Fruit fly (Drosophila melanogaster) whole organism, wandering third instar larva: ENCODE data around the gene CG4133.

Experiments
- Abd-B ChIP-seq: fragments of >200 bp; optimal IDR thresholded peaks from 2 replicates; lab custom pipeline; 2017; ENCODE audit warnings: missing biosample characterization, missing genetic modification characterization
- CG32264 ChIP-seq: fragments of 200-800 bp; sonication (Bioruptor generic); optimal IDR thresholded peaks from 2 replicates; lab custom pipeline; 2016; ENCODE audit warnings: missing biosample characterization, missing genetic modification characterization
- CG9705 ChIP-seq: fragments of 200-800 bp; sonication (Bioruptor generic); optimal IDR thresholded peaks from 2 replicates; lab custom pipeline; 2018; ENCODE audit warnings: missing biosample characterization, mild to moderate bottlenecking, missing genetic modification characterization
- CrebA ChIP-seq: fragments of 200-800 bp; sonication (Bioruptor generic); optimal IDR thresholded peaks from 2 replicates; lab custom pipeline; 2016; ENCODE audit warnings: missing biosample characterization, mild to moderate bottlenecking, missing genetic modification characterization, borderline replicate concordance
- Dfd ChIP-seq: fragments of >200 bp; optimal IDR thresholded peaks from 2 replicates; lab custom pipeline; 2017; ENCODE audit warnings: missing biosample characterization, missing genetic modification characterization
- Dif ChIP-seq: fragments of 200-275, 200-300 bp; sonication (Bioruptor generic); optimal IDR thresholded peaks from 2 replicates; lab custom pipeline; 2018; ENCODE audit warnings: missing biosample characterization, missing genetic modification characterization; ENCODE audit not compliant: partially characterized antibody
- GATAd ChIP-seq: sonication (Bioruptor generic); optimal IDR thresholded peaks from 2 replicates; lab custom pipeline; 2016; ENCODE audit warnings: missing biosample characterization, missing genetic modification characterization
- HLH106 ChIP-seq: fragments of 200-800 bp; optimal IDR thresholded peaks from 3 replicates; lab custom pipeline; 2019; ENCODE audit warnings: missing biosample characterization, mild to moderate bottlenecking, missing genetic modification characterization, moderate library complexity
- Hnf4 ChIP-seq: fragments of 200-800 bp; sonication (Bioruptor generic); optimal IDR thresholded peaks from 2 replicates; lab custom pipeline; 2016; ENCODE audit warnings: missing biosample characterization, mild to moderate bottlenecking, missing genetic modification characterization
- Hr78 ChIP-seq: fragments of >200 bp; optimal IDR thresholded peaks from 2 replicates; lab custom pipeline; 2017; ENCODE audit warnings: missing biosample characterization, missing genetic modification characterization
- Hr83 ChIP-seq: fragments of 200-300 bp; sonication (Bioruptor generic); optimal IDR thresholded peaks from 2 replicates; lab custom pipeline; 2016; ENCODE audit warnings: missing biosample characterization, mild to moderate bottlenecking, missing genetic modification characterization, moderate library complexity; ENCODE audit not compliant: poor library complexity, severe bottlenecking
- Jra ChIP-seq: sonication (Bioruptor generic); optimal IDR thresholded peaks from 2 replicates; lab custom pipeline; 2016; ENCODE audit warnings: missing biosample characterization, missing genetic modification characterization
- Mio ChIP-seq: sonication (Bioruptor generic); optimal IDR thresholded peaks from 2 replicates; lab custom pipeline; 2016; ENCODE audit warnings: missing biosample characterization, missing genetic modification characterization
- Myc ChIP-seq: fragments of >200 bp; optimal IDR thresholded peaks from 2 replicates; lab custom pipeline; 2017
- N ChIP-seq: fragments of >200 bp; optimal IDR thresholded peaks from 2 replicates; lab custom pipeline; 2018; ENCODE audit warnings: missing biosample characterization, missing external identifiers, missing genetic modification characterization
- OdsH ChIP-seq: fragments of 200-800 bp; sonication (Bioruptor generic); optimal IDR thresholded peaks from 2 replicates; lab custom pipeline; 2016; ENCODE audit warnings: missing biosample characterization, mild to moderate bottlenecking, missing genetic modification characterization
- Rel ChIP-seq, 2 experiments: fragments of 200-800 bp; sonication (Bioruptor generic) in 1 of 2; optimal IDR thresholded peaks; 2 replicates in 1 of 2; 3 replicates in 1 of 2; lab custom pipeline; 2016 to 2019; ENCODE audit warnings: mild to moderate bottlenecking in 2 of 2, missing biosample characterization in 2 of 2, missing genetic modification characterization in 2 of 2, moderate library complexity in 1 of 2
- Sp1 ChIP-seq: fragments of 200-800 bp; sonication (Bioruptor generic); optimal IDR thresholded peaks from 3 replicates; lab custom pipeline; 2019; ENCODE audit warnings: missing biosample characterization, mild to moderate bottlenecking, missing genetic modification characterization, moderate library complexity
- Vsx2 ChIP-seq: fragments of 200-300, 225-300 bp; sonication (Bioruptor generic); optimal IDR thresholded peaks from 2 replicates; lab custom pipeline; 2018; ENCODE audit warnings: missing biosample characterization, missing genetic modification characterization; ENCODE audit not compliant: partially characterized antibody
- br ChIP-seq: fragments of 200-800 bp; sonication (Bioruptor generic); optimal IDR thresholded peaks from 2 replicates; lab custom pipeline; 2016; ENCODE audit warnings: missing biosample characterization, missing genetic modification characterization
- brk ChIP-seq: fragments of 200-800 bp; sonication (Bioruptor generic); optimal IDR thresholded peaks from 2 replicates; lab custom pipeline; 2016; ENCODE audit warnings: missing biosample characterization, mild to moderate bottlenecking, missing genetic modification characterization
- dl ChIP-seq, 2 experiments: fragments of 175-275, 200-275 bp in 1 of 2; fragments of 200-275 bp in 1 of 2; sonication (Bioruptor generic); optimal IDR thresholded peaks; lab custom pipeline; 2018; ENCODE audit warnings: mild to moderate bottlenecking in 2 of 2, missing biosample characterization in 2 of 2, missing genetic modification characterization in 2 of 2, moderate library complexity in 2 of 2; ENCODE audit not compliant: partially characterized antibody in 2 of 2, insufficient read depth in 1 of 2
- dmrt93B ChIP-seq: fragments of 200-800 bp; sonication (Bioruptor generic); optimal IDR thresholded peaks from 2 replicates; lab custom pipeline; 2018; ENCODE audit warnings: missing biosample characterization, mild to moderate bottlenecking, missing genetic modification characterization
- dsf ChIP-seq: sonication (Bioruptor generic); optimal IDR thresholded peaks from 2 replicates; lab custom pipeline; 2016; ENCODE audit warnings: missing biosample characterization, missing genetic modification characterization, borderline replicate concordance
- ey ChIP-seq: fragments of 200-800 bp; sonication (Bioruptor generic); optimal IDR thresholded peaks from 2 replicates; lab custom pipeline; 2016; ENCODE audit warnings: missing biosample characterization, missing genetic modification characterization
- foxo ChIP-seq, 2 experiments: fragments of 200-800 bp; sonication (Bioruptor generic); optimal IDR thresholded peaks; 2 replicates in 1 of 2; 3 replicates in 1 of 2; lab custom pipeline; 2016 to 2017; ENCODE audit warnings: missing biosample characterization in 2 of 2, missing genetic modification characterization in 2 of 2
- fru ChIP-seq: fragments of 200-800 bp; sonication (Bioruptor generic); optimal IDR thresholded peaks from 3 replicates; lab custom pipeline; 2016; ENCODE audit warnings: missing biosample characterization, mild to moderate bottlenecking, missing genetic modification characterization
- h ChIP-seq: fragments of 200-800 bp; sonication (Bioruptor generic); optimal IDR thresholded peaks from 3 replicates; lab custom pipeline; 2016; ENCODE audit warnings: missing biosample characterization, mild to moderate bottlenecking, missing genetic modification characterization
- jim ChIP-seq: fragments of 175-275, 200-325 bp; sonication (Bioruptor generic); optimal IDR thresholded peaks from 2 replicates; lab custom pipeline; 2016; ENCODE audit warnings: missing biosample characterization, mild to moderate bottlenecking, missing genetic modification characterization
- lola ChIP-seq: fragments of >200 bp; optimal IDR thresholded peaks from 2 replicates; lab custom pipeline; 2017; ENCODE audit warnings: missing biosample characterization, missing genetic modification characterization
- pan ChIP-seq: fragments of >200 bp; optimal IDR thresholded peaks from 2 replicates; lab custom pipeline; 2017
- psq ChIP-seq: fragments of 200-800 bp; sonication (Bioruptor generic); optimal IDR thresholded peaks from 3 replicates; lab custom pipeline; 2017; ENCODE audit warnings: missing biosample characterization, mild to moderate bottlenecking, missing genetic modification characterization, moderate library complexity
- rgr ChIP-seq: fragments of 200-800 bp; sonication (Bioruptor generic); optimal IDR thresholded peaks from 3 replicates; lab custom pipeline; 2016; ENCODE audit warnings: missing biosample characterization, mild to moderate bottlenecking, missing genetic modification characterization
- sage ChIP-seq: fragments of 200-800 bp; sonication (Bioruptor generic); optimal IDR thresholded peaks from 2 replicates; lab custom pipeline; 2016; ENCODE audit warnings: missing biosample characterization, mild to moderate bottlenecking, missing genetic modification characterization
- sv ChIP-seq: fragments of 200-800 bp; sonication (Bioruptor generic); optimal IDR thresholded peaks from 3 replicates; lab custom pipeline; 2016; ENCODE audit warnings: missing biosample characterization, missing genetic modification characterization
- tai ChIP-seq: sonication (Bioruptor generic); optimal IDR thresholded peaks from 2 replicates; lab custom pipeline; 2016; ENCODE audit warnings: missing biosample characterization, missing genetic modification characterization
- usp ChIP-seq: fragments of >200 bp; optimal IDR thresholded peaks from 2 replicates; lab custom pipeline; 2017; ENCODE audit warnings: missing biosample characterization, missing genetic modification characterization
- woc ChIP-seq: sonication (Bioruptor generic); optimal IDR thresholded peaks from 2 replicates; lab custom pipeline; 2016; ENCODE audit warnings: missing biosample characterization, mild to moderate bottlenecking, missing genetic modification characterization

CG4133 gene

DNA sequence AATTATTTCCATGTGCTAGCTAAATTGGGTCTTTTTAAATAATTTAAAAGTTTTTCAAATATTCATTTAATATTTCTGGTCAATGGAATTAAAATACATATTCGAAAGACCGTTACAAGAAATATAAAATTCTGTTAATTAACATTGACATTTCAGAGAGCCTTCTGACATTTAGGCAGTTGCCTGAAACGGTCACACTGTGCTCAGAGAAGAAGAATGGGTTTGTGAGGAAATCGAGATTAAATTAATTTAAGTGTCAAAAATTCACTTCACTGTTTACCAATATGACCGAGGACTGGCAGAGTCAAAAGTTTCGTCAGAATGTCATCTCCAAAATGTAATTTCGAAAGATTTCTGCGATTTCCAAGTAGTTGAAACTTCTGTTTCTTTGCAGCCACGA lies 17.5 kb downstream of the CG4133 start, which contains the start of gene MED15:
MED15 (plus strand) TSS at position 185 of the 400 bp plus-strand sequence.
- no peak for TF ChIP-seq GATAd
- no peak for TF ChIP-seq woc (GFP tag; lab: Kevin White, UChicago)
- no peak for TF ChIP-seq Sp1
- no peak for TF ChIP-seq Hr83 (GFP tag; lab: Kevin White, UChicago)
- TF ChIP-seq brk (GFP tag; lab: Kevin White, UChicago), result no peak
- TF ChIP-seq h (GFP tag; lab: Kevin White, UChicago), result no peak
- TF ChIP-seq Rel (GFP tag; optimal IDR thresholded peaks at IDR 0.05; lab: Kevin White, UChicago), result no peak
- no peak for TF ChIP-seq Rel (tag; optimal IDR thresholded peaks at IDR 0.05; lab: Kevin White, UChicago)
- TF ChIP-seq Hnf4, result no peak
- no peak for TF ChIP-seq HLH106
- TF ChIP-seq dmrt93B, result no peak
- no peak for TF ChIP-seq lola (GFP tag; lab: Kevin White, UChicago)

DNA sequence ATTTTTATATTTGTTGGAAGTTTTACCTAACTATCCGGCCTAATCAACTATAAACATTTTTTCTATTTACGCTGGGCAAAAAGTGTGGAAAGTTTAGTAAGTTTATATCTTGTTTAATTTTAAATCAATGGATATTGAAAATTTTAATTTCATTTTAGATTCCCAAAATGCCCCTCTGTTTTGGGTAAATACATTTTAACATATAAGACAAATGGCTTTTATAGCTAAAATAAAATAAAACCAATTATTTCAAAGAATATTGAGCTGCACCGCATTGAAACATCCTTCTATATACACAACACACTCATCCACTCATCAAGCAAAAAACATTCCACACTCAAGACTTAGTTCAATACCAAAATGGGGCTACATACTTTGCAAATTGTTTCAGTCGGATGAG lies 20.6 kb downstream of the CG4133 start, which contains the start of gene ush:
ush (plus strand) TSS at position 301 of the 400 bp plus-strand sequence.
- TF ChIP-seq woc (GFP tag; lab: Kevin White, UChicago) (no peak), Hnf4 (no peak), HLH106 (no peak), CG32264 (GFP tag; lab: Kevin White, UChicago) (no peak), N (GFP tag; lab: Kevin White, UChicago) (no peak), OdsH (GFP tag; lab: Kevin White, UChicago) (no peak), br (no peak), usp (GFP tag; lab: Kevin White, UChicago) (no peak), Sp1 (no peak)
- TF ChIP-seq, all 38 proteins: peak for 0

- TF ChIP-seq Myc (no peak), tai (GFP tag; lab: Kevin White, UChicago) (peak; percentile 15)
Measured at dm6 chr2L:478173-478572, 22.8 kb downstream of the CG4133 start.

dm6 chr2L:478749-479482 lies 23.6 kb downstream of the CG4133 start:
- TF ChIP-seq pan (lab: Kevin White, UChicago) (no peak), psq (peak; percentile 8), dl (GFP tag; optimal IDR thresholded peaks at IDR 0.05; lab: Kevin White, UChicago; ENCODE audit: insufficient read depth in 1 of 2, partially characterized antibody in 2 of 2) (no peak), h (GFP tag; lab: Kevin White, UChicago) (peak; percentile 59), Hnf4 (peak; percentile 96), Abd-B (GFP tag; lab: Kevin White, UChicago) (no peak), dsf (GFP tag; lab: Kevin White, UChicago) (peak; percentile 0), N (GFP tag; lab: Kevin White, UChicago) (no peak), brk (GFP tag; lab: Kevin White, UChicago) (no peak), rgr (GFP tag; lab: Kevin White, UChicago) (peak; percentile 29), CrebA (GFP tag; lab: Kevin White, UChicago) (peak; percentile 76), Sp1 (peak; percentile 61), Jra (GFP tag; lab: Kevin White, UChicago) (peak; percentile 27), Dif (GFP tag; lab: Kevin White, UChicago) (peak; percentile 47), OdsH (GFP tag; lab: Kevin White, UChicago) (peak; percentile 21), Rel (GFP tag; optimal IDR thresholded peaks at IDR 0.05; lab: Kevin White, UChicago) (no peak), Rel (tag; optimal IDR thresholded peaks at IDR 0.05; lab: Kevin White, UChicago) (peak; percentile 57), sv (GFP tag; lab: Kevin White, UChicago) (no peak), dmrt93B (no peak), Myc (peak; percentile 41), Hr78 (GFP tag; lab: Kevin White, UChicago) (no peak), jim (no peak), Hr83 (GFP tag; lab: Kevin White, UChicago) (no peak), CG9705 (GFP tag; lab: Kevin White, UChicago) (no peak), woc (GFP tag; lab: Kevin White, UChicago) (peak; percentile 0), usp (GFP tag; lab: Kevin White, UChicago) (no peak), sage (no peak), foxo (GFP tag; optimal IDR thresholded peaks at IDR 0.05; lab: Kevin White, UChicago) (no peak), ey (GFP tag; lab: Kevin White, UChicago) (no peak), tai (GFP tag; lab: Kevin White, UChicago) (no peak), lola (GFP tag; lab: Kevin White, UChicago) (no peak), CG32264 (GFP tag; lab: Kevin White, UChicago) (no peak), Mio (GFP tag; lab: Kevin White, UChicago) (peak; percentile 95), fru (GFP tag; lab: Kevin White, UChicago) (peak; percentile 26), Vsx2 (GFP tag; lab: Kevin White, UChicago) (no peak), Dfd (GFP tag; lab: Kevin White, UChicago) (no peak), HLH106 (peak; percentile 32), GATAd (no peak), br (peak; percentile 76)
